Worm (Caenorhabditis elegans): ENCODE measurements around the gene F55A4.3.

ce11 chrX:1012385-1012866 is 12.5 kb downstream of the F55A4.3 start:
- TF ChIP-seq elt-3 (tag; optimal IDR thresholded peaks at IDR 0.05) (no peak), elt-1 (tag; optimal IDR thresholded peaks at IDR 0.05) (no peak), elt-2 (tag; optimal IDR thresholded peaks at IDR 0.05) (peak; percentile 50), ztf-11 (tag; optimal IDR thresholded peaks at IDR 0.05) (no peak), eor-1 (tag; optimal IDR thresholded peaks at IDR 0.05) (no peak), snpc-4 (tag; optimal IDR thresholded peaks at IDR 0.05) (no peak), unc-62 (GFP tag; optimal IDR thresholded peaks at IDR 0.05) (no peak), tbx-2 (tag; optimal IDR thresholded peaks at IDR 0.05) (no peak)

Data from whole organism, L3 larva.